Worm (Caenorhabditis elegans): ENCODE results near the gene Y17G9B.2.

DNA sequence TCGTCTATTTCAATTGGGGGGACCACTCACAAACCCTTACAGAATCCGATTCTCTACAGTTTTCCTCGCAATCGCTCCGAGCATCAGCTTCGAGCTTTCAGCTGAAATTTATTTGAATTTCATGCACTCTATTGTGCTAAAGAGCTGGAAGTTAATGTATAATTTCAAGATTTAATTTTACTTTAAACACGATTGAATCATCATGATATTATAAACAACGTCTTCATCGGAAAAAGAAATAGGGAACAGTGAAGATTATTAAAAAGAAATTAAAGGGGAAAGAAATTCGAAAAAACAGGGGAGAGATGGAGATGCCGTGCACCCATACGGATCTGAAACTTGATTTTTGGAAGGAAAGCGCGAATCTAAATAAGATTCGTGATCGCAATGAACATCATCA lies 19.8 kb upstream of the Y17G9B.2 start, which contains the start of gene hoe-1:
- no peak for TF ChIP-seq fos-1 (tag; optimal IDR thresholded peaks at IDR 0.05)
- no peak for TF ChIP-seq zfp-2 (tag; optimal IDR thresholded peaks at IDR 0.05)
- no peak for TF ChIP-seq tra-1 (GFP tag; IDR thresholded peaks at IDR 0.05)
- no peak for TF ChIP-seq fkh-10 (GFP tag; optimal IDR thresholded peaks at IDR 0.05)
- TF ChIP-seq ceh-44 (GFP tag; IDR thresholded peaks at IDR 0.05): no peak
- TF ChIP-seq ceh-32 (tag; optimal IDR thresholded peaks at IDR 0.05; ENCODE audit: poor library complexity): no peak

Data from whole organism, L4 larva.